Fruit fly (Drosophila melanogaster) whole organism, embryonic: Measurements from ENCODE around the gene CG4382.

Experiments
- Abd-B ChIP-seq: fragments of 200-800 bp; sonication (Bioruptor generic); optimal IDR thresholded peaks from 2 replicates; lab custom pipeline; 2018; ENCODE audit warnings: missing biosample characterization, mild to moderate bottlenecking, missing genetic modification characterization, moderate library complexity
- CG10654 ChIP-seq: fragments of 200-800 bp; sonication (Bioruptor generic); optimal IDR thresholded peaks from 2 replicates; lab custom pipeline; 2016; ENCODE audit warnings: missing biosample characterization, missing genetic modification characterization
- CG11085 ChIP-seq: fragments of 200-800 bp; sonication (Bioruptor generic); IDR thresholded peaks from 2 replicates; pipeline ENCODE4 v1.3.6; 2022; ENCODE audit warnings: missing biosample characterization, missing genetic modification characterization
- CG11504 ChIP-seq: fragments of 200-800 bp; sonication (Bioruptor generic); optimal IDR thresholded peaks from 3 replicates; lab custom pipeline; 2019; ENCODE audit warnings: missing biosample characterization, mild to moderate bottlenecking, missing genetic modification characterization, moderate library complexity
- CG13624 ChIP-seq: fragments of 200-800 bp; sonication (Bioruptor generic); optimal IDR thresholded peaks from 2 replicates; lab custom pipeline; 2016; ENCODE audit warnings: missing biosample characterization, missing genetic modification characterization
- CG14667 ChIP-seq: fragments of 200-800 bp; sonication (Bioruptor generic); IDR thresholded peaks from 2 replicates; pipeline ENCODE4 v1.3.6; 2022; ENCODE audit warnings: missing biosample characterization, missing genetic modification characterization
- CG15479 ChIP-seq: fragments of 200-800 bp; sonication (Bioruptor generic); optimal IDR thresholded peaks from 3 replicates; lab custom pipeline; 2019; ENCODE audit warnings: missing biosample characterization, mild to moderate bottlenecking, missing genetic modification characterization, moderate library complexity
- CG17359 ChIP-seq: fragments of 200-800 bp; sonication (Bioruptor generic); optimal IDR thresholded peaks from 3 replicates; lab custom pipeline; 2018; ENCODE audit warnings: missing biosample characterization, mild to moderate bottlenecking, missing genetic modification characterization, moderate library complexity
- CG17568 ChIP-seq: fragments of 200-800 bp; sonication (Bioruptor generic); optimal IDR thresholded peaks from 2 replicates; lab custom pipeline; 2018; ENCODE audit warnings: missing biosample characterization, mild to moderate bottlenecking, missing genetic modification characterization, moderate library complexity
- CG1792 ChIP-seq: fragments of 200-800 bp; sonication (Bioruptor generic); optimal IDR thresholded peaks from 2 replicates; lab custom pipeline; 2016; ENCODE audit warnings: missing biosample characterization, missing genetic modification characterization
- CG18262 ChIP-seq: fragments of 200-800 bp; optimal IDR thresholded peaks from 3 replicates; lab custom pipeline; 2019; ENCODE audit warnings: missing biosample characterization, mild to moderate bottlenecking, missing genetic modification characterization, moderate library complexity
- CG34422 ChIP-seq: fragments of 200-800 bp; sonication (Bioruptor generic); IDR thresholded peaks from 3 replicates; pipeline ENCODE4 v1.3.6; 2022; ENCODE audit warnings: missing biosample characterization, missing genetic modification characterization
- CG3847 ChIP-seq: fragments of 200-800 bp; sonication (Bioruptor generic); IDR thresholded peaks from 2 replicates; pipeline ENCODE4 v1.3.6; 2022; ENCODE audit warnings: missing biosample characterization, missing genetic modification characterization
- CG5180 ChIP-seq: fragments of 200-800 bp; sonication (Bioruptor generic); optimal IDR thresholded peaks from 3 replicates; lab custom pipeline; 2017; ENCODE audit warnings: missing biosample characterization, missing genetic modification characterization, mild to moderate bottlenecking, moderate library complexity, missing genetic modification reagents
- CG5245 ChIP-seq: fragments of 200-800 bp; sonication (Bioruptor generic); optimal IDR thresholded peaks from 3 replicates; lab custom pipeline; 2016; ENCODE audit warnings: missing biosample characterization, missing genetic modification characterization
- CG7357 ChIP-seq: fragments of 200-800 bp; sonication (Bioruptor generic); IDR thresholded peaks from 3 replicates; pipeline ENCODE4 v1.3.6; 2022; ENCODE audit warnings: missing biosample characterization, missing genetic modification characterization
- CG7745 ChIP-seq: fragments of 200-800 bp; sonication (Bioruptor generic); optimal IDR thresholded peaks from 2 replicates; lab custom pipeline; 2018; ENCODE audit warnings: missing biosample characterization, mild to moderate bottlenecking, missing genetic modification characterization, moderate library complexity
- CG7963 ChIP-seq: fragments of 200-800 bp; sonication (Bioruptor generic); IDR thresholded peaks from 3 replicates; pipeline ENCODE4 v1.3.6; 2022; ENCODE audit warnings: missing biosample characterization, missing genetic modification characterization; ENCODE audit not compliant: partially characterized antibody
- CG8281 ChIP-seq: fragments of 200-800 bp; sonication (Bioruptor generic); optimal IDR thresholded peaks from 2 replicates; lab custom pipeline; 2018; ENCODE audit warnings: missing biosample characterization, mild to moderate bottlenecking, missing genetic modification characterization, moderate library complexity
- CG8290 ChIP-seq, 3 experiments: fragments of 200-800 bp; sonication (Bioruptor generic); optimal IDR thresholded peaks; 2 replicates each; lab custom pipeline; 2016 to 2019; ENCODE audit warnings: missing biosample characterization in 3 of 3, missing genetic modification characterization in 3 of 3, mild to moderate bottlenecking in 2 of 3, moderate library complexity in 1 of 3
- CG9876 ChIP-seq: fragments of 200-800 bp; sonication (Bioruptor generic); optimal IDR thresholded peaks from 2 replicates; lab custom pipeline; 2016; ENCODE audit warnings: missing biosample characterization, missing genetic modification characterization
- CTCF ChIP-seq: fragments of 200-800 bp; sonication (Bioruptor generic); optimal IDR thresholded peaks from 2 replicates; lab custom pipeline; 2017; ENCODE audit warnings: missing biosample characterization, mild to moderate bottlenecking, missing genetic modification characterization, moderate library complexity
- Fer3 ChIP-seq: fragments of 200-800 bp; sonication (Bioruptor generic); optimal IDR thresholded peaks from 2 replicates; lab custom pipeline; 2018; ENCODE audit warnings: missing biosample characterization, mild to moderate bottlenecking, missing genetic modification characterization, moderate library complexity
- H15 ChIP-seq: fragments of 200-800 bp; sonication (Bioruptor generic); IDR thresholded peaks from 3 replicates; pipeline ENCODE4 v1.3.6; 2022; ENCODE audit warnings: missing biosample characterization, missing genetic modification characterization
- HHEX ChIP-seq: fragments of 200-800 bp; sonication (Bioruptor generic); optimal IDR thresholded peaks from 3 replicates; lab custom pipeline; 2017; ENCODE audit warnings: missing biosample characterization, mild to moderate bottlenecking, missing genetic modification characterization, missing genetic modification reagents
- HLHmδ ChIP-seq: fragments of 200-800 bp; sonication (Bioruptor generic); optimal IDR thresholded peaks from 2 replicates; lab custom pipeline; 2018; ENCODE audit warnings: missing biosample characterization, mild to moderate bottlenecking, missing genetic modification characterization, moderate library complexity
- Hr78 ChIP-seq, 2 experiments: fragments of 200-800 bp in 1 of 2; fragments of >200 bp in 1 of 2; sonication (Bioruptor generic) in 1 of 2; optimal IDR thresholded peaks; 2 replicates each; lab custom pipeline; 2017 to 2019; ENCODE audit warnings: missing biosample characterization in 2 of 2, missing genetic modification characterization in 2 of 2, mild to moderate bottlenecking in 1 of 2, moderate library complexity in 1 of 2
- MESR4 ChIP-seq: fragments of 200-800 bp; sonication (Bioruptor generic); optimal IDR thresholded peaks from 2 replicates; lab custom pipeline; 2018; ENCODE audit warnings: missing biosample characterization, mild to moderate bottlenecking, missing genetic modification characterization, moderate library complexity
- Med ChIP-seq: fragments of 200-800 bp; sonication (Bioruptor generic); peaks from one replicate; lab custom pipeline; 2016; ENCODE audit warnings: missing biosample characterization, missing genetic modification characterization, mild to moderate bottlenecking, inconsistent platforms, moderate library complexity
- Mrtf ChIP-seq: fragments of 200-800 bp; sonication (Bioruptor generic); IDR thresholded peaks from 3 replicates; pipeline ENCODE4 v1.3.6; 2022; ENCODE audit warnings: missing biosample characterization, missing genetic modification characterization
- Stat92E ChIP-seq, 3 experiments: fragments of >200 bp in 2 of 3; fragments of 200-800 bp in 1 of 3; sonication (Bioruptor generic) in 1 of 3; optimal IDR thresholded peaks; 2 replicates each; lab custom pipeline; 2017 to 2019; ENCODE audit warnings: missing biosample characterization in 3 of 3, missing genetic modification characterization in 3 of 3, mild to moderate bottlenecking in 1 of 3, moderate library complexity in 1 of 3
- Usf ChIP-seq: fragments of 200-800 bp; sonication (Bioruptor generic); optimal IDR thresholded peaks from 2 replicates; lab custom pipeline; 2017; ENCODE audit warnings: missing genotype, missing biosample characterization, missing genetic modification characterization
- Xbp1 ChIP-seq: fragments of 200-800 bp; sonication (Bioruptor generic); optimal IDR thresholded peaks from 3 replicates; lab custom pipeline; 2016; ENCODE audit warnings: missing biosample characterization, mild to moderate bottlenecking, missing genetic modification characterization
- cad ChIP-seq: fragments of >200 bp; optimal IDR thresholded peaks from 2 replicates; lab custom pipeline; 2017; ENCODE audit warnings: missing biosample characterization, missing genetic modification characterization
- dan ChIP-seq: fragments of 200-800 bp; sonication (Bioruptor generic); IDR thresholded peaks from 2 replicates; pipeline ENCODE4 v1.3.6; 2022; ENCODE audit warnings: missing biosample characterization, missing genetic modification characterization
- danr ChIP-seq: fragments of 200-800 bp; sonication (Bioruptor generic); IDR thresholded peaks from 2 replicates; pipeline ENCODE4 v1.3.6; 2022; ENCODE audit warnings: missing biosample characterization, missing genetic modification characterization
- dmrt99B ChIP-seq: fragments of 200-800 bp; sonication (Bioruptor generic); optimal IDR thresholded peaks from 2 replicates; lab custom pipeline; 2018; ENCODE audit warnings: missing biosample characterization, mild to moderate bottlenecking, missing genetic modification characterization, moderate library complexity
- ems ChIP-seq: fragments of 200-800 bp; sonication (Bioruptor generic); optimal IDR thresholded peaks from 3 replicates; lab custom pipeline; 2016; ENCODE audit warnings: missing biosample characterization, missing genetic modification characterization
- exex ChIP-seq: fragments of 200-800 bp; sonication (Bioruptor generic); optimal IDR thresholded peaks from 4 replicates; lab custom pipeline; 2018; ENCODE audit warnings: missing biosample characterization, mild to moderate bottlenecking, missing genetic modification characterization, moderate library complexity
- gsb-n ChIP-seq: fragments of 200-800 bp; sonication (Bioruptor generic); optimal IDR thresholded peaks from 3 replicates; lab custom pipeline; 2018; ENCODE audit warnings: missing biosample characterization, mild to moderate bottlenecking, missing genetic modification characterization
- insv ChIP-seq, 2 experiments: fragments of 200-800 bp; sonication (Bioruptor generic); optimal IDR thresholded peaks; 3 replicates each; lab custom pipeline; 2016 to 2018; ENCODE audit warnings: missing biosample characterization in 2 of 2, missing genetic modification characterization in 2 of 2
- kni ChIP-seq: fragments of 200-800 bp; sonication (Bioruptor generic); optimal IDR thresholded peaks from 3 replicates; lab custom pipeline; 2017; ENCODE audit warnings: mild to moderate bottlenecking, missing biosample characterization, missing genetic modification reagents, missing genetic modification characterization
- oc ChIP-seq: fragments of 200-800 bp; sonication (Bioruptor generic); optimal IDR thresholded peaks from 2 replicates; lab custom pipeline; 2018; ENCODE audit warnings: missing biosample characterization, mild to moderate bottlenecking, missing genetic modification characterization, moderate library complexity
- p53 ChIP-seq: fragments of 200-800 bp; sonication (Bioruptor generic); optimal IDR thresholded peaks from 2 replicates; lab custom pipeline; 2016; ENCODE audit warnings: missing biosample characterization, missing genetic modification characterization
- phol ChIP-seq: fragments of 200-800 bp; sonication (Bioruptor generic); optimal IDR thresholded peaks from 3 replicates; lab custom pipeline; 2018; ENCODE audit warnings: missing biosample characterization, mild to moderate bottlenecking, missing genetic modification characterization, moderate library complexity
- pnt ChIP-seq: fragments of 200-800 bp; sonication (Bioruptor generic); optimal IDR thresholded peaks from 3 replicates; lab custom pipeline; 2016; ENCODE audit warnings: missing biosample characterization, missing genetic modification characterization
- ro ChIP-seq: fragments of 200-800 bp; sonication (Bioruptor generic); IDR thresholded peaks from 2 replicates; pipeline ENCODE4 v1.3.6; 2022; ENCODE audit warnings: missing biosample characterization, missing genetic modification characterization
- sim ChIP-seq: fragments of 200-800 bp; sonication (Bioruptor generic); IDR thresholded peaks from 2 replicates; pipeline ENCODE4 v1.3.6; 2022; ENCODE audit warnings: missing biosample characterization, missing genetic modification characterization
- sna ChIP-seq: fragments of 200-800 bp; sonication (Bioruptor generic); IDR thresholded peaks from 2 replicates; pipeline ENCODE4 v1.3.6; 2022; ENCODE audit warnings: missing biosample characterization, missing genetic modification characterization; ENCODE audit not compliant: partially characterized antibody
- vvl ChIP-seq: fragments of 200-800 bp; sonication (Bioruptor generic); IDR thresholded peaks from 2 replicates; pipeline ENCODE4 v1.3.6; 2022; ENCODE audit warnings: missing biosample characterization, missing genetic modification characterization
- yki ChIP-seq: fragments of >200 bp; optimal IDR thresholded peaks from 3 replicates; lab custom pipeline; 2018

The CG4382 gene

DNA sequence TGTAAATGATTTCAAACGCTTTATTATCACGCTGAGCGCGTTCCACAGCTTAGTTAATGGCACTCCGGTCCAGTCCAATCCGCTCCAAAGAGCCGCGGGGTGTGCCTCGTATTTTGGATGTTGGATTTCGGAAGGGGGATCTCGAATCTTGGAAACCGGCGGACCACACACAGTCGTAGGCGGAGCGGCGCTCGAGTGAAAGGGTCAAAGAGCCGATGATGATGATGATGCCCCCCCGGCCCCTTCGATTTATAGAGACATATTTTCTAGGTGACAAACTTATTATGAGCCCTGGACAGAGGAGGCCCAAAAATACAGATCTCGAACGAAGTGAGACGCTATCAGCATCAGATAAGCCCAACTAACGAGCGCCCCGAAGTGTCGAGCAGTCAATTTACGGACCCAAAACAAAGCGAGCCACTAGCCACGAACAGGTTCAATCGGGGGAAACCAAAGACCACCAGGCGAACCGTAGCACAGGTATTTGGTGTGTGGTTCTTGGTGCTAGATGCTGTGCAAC, 8.7 kb upstream of the CG4382 start (continued):
- TF ChIP-seq CG7963 (GFP tag; lab: Robert Waterston, UW) = no peak
- TF ChIP-seq CG5245 = no peak
- TF ChIP-seq Hr78 (GFP tag; optimal IDR thresholded peaks at IDR 0.05; lab: Kevin White, UChicago) = peak in 1 of 2 experiments; percentile 76
- TF ChIP-seq cad (GFP tag; lab: Kevin White, UChicago) = no peak
- TF ChIP-seq CG1792 = no peak
- no peak for TF ChIP-seq CG11085 (GFP tag; lab: Robert Waterston, UW)
- no peak for TF ChIP-seq CG3847 (GFP tag; lab: Robert Waterston, UW)
- no peak for TF ChIP-seq sim (GFP tag; lab: Robert Waterston, UW)
- no peak for TF ChIP-seq phol (tag; lab: Kevin White, UChicago)
- no peak for TF ChIP-seq CG14667 (GFP tag; lab: Robert Waterston, UW)
- no peak for TF ChIP-seq yki (lab: Kevin White, UChicago)
- TF ChIP-seq H15 (GFP tag; lab: Robert Waterston, UW) = no peak
- TF ChIP-seq MESR4 (GFP tag; lab: Kevin White, UChicago) = no peak
- no peak for TF ChIP-seq CG18262 (tag; lab: Kevin White, UChicago)
- no peak for TF ChIP-seq CG15479 (GFP tag; lab: Kevin White, UChicago)
- TF ChIP-seq Fer3 = no peak
- TF ChIP-seq CG9876 = no peak
- TF ChIP-seq oc (tag; lab: Kevin White, UChicago) = peak; percentile 60
- no peak for TF ChIP-seq CG7357 (GFP tag; lab: Robert Waterston, UW)
- TF ChIP-seq Stat92E (GFP tag; optimal IDR thresholded peaks at IDR 0.05; lab: Kevin White, UChicago) = peak in 1 of 3 experiments; percentile 28
- TF ChIP-seq CG34422 (GFP tag; lab: Robert Waterston, UW) = no peak
- no peak for TF ChIP-seq CG17359
- TF ChIP-seq CG7745 (tag; lab: Kevin White, UChicago) = no peak
- TF ChIP-seq Xbp1 = no peak
- TF ChIP-seq dan (GFP tag; lab: Robert Waterston, UW) = no peak
- TF ChIP-seq danr = no peak
- TF ChIP-seq gsb-n (tag; lab: Kevin White, UChicago) = no peak
- TF ChIP-seq HLHmδ (GFP tag; lab: Kevin White, UChicago) = no peak
- TF ChIP-seq CG5180 (GFP tag; lab: Kevin White, UChicago) = no peak
- no peak for TF ChIP-seq HHEX (GFP tag; lab: Kevin White, UChicago)
- TF ChIP-seq Usf (GFP tag; lab: Kevin White, UChicago) = no peak
- TF ChIP-seq CG17568 (GFP tag; lab: Kevin White, UChicago) = no peak
- no peak for TF ChIP-seq CG10654 (GFP tag; lab: Kevin White, UChicago)
- TF ChIP-seq kni (GFP tag; lab: Kevin White, UChicago) = peak; percentile 76
- TF ChIP-seq dmrt99B (tag; lab: Kevin White, UChicago) = no peak
- TF ChIP-seq pnt = no peak
- TF ChIP-seq exex (tag; lab: Kevin White, UChicago) = no peak
- no peak for TF ChIP-seq Mrtf
- no peak for TF ChIP-seq sna (GFP tag; lab: Robert Waterston, UW)
- TF ChIP-seq CG8281 = no peak
- no peak for TF ChIP-seq p53 (GFP tag; lab: Kevin White, UChicago)
- no peak for TF ChIP-seq insv (GFP tag; optimal IDR thresholded peaks at IDR 0.05; lab: Kevin White, UChicago)
- 0 out of 2 replicates have a peak, but pooled peaks have one; percentile 13 for TF ChIP-seq vvl (GFP tag; lab: Robert Waterston, UW)
- TF ChIP-seq CTCF (GFP tag; lab: Kevin White, UChicago) = no peak
- TF ChIP-seq ems (GFP tag; lab: Kevin White, UChicago) = no peak
- no peak for TF ChIP-seq CG13624
- TF ChIP-seq CG8290 (GFP tag; optimal IDR thresholded peaks at IDR 0.05; lab: Kevin White, UChicago) = no peak
- TF ChIP-seq CG8290 (tag; optimal IDR thresholded peaks at IDR 0.05; lab: Kevin White, UChicago) = no peak
- peak; percentile 7 for TF ChIP-seq Abd-B (GFP tag; lab: Kevin White, UChicago)
- TF ChIP-seq Med = peak; percentile 37
- no peak for TF ChIP-seq ro (GFP tag; lab: Robert Waterston, UW)
- TF ChIP-seq CG11504 (tag; lab: Kevin White, UChicago) = no peak
